Fruit fly (Drosophila melanogaster) whole organism, wandering third instar larva: ENCODE data around the gene oc.

Experiments
- CG32264 ChIP-seq: fragments of 200-800 bp; sonication (Bioruptor generic); optimal IDR thresholded peaks from 2 replicates; lab custom pipeline; 2016; ENCODE audit warnings: missing biosample characterization, missing genetic modification characterization
- CrebA ChIP-seq: fragments of 200-800 bp; sonication (Bioruptor generic); optimal IDR thresholded peaks from 2 replicates; lab custom pipeline; 2016; ENCODE audit warnings: missing biosample characterization, mild to moderate bottlenecking, missing genetic modification characterization, borderline replicate concordance
- Dfd ChIP-seq: fragments of >200 bp; optimal IDR thresholded peaks from 2 replicates; lab custom pipeline; 2017; ENCODE audit warnings: missing biosample characterization, missing genetic modification characterization
- Dif ChIP-seq: fragments of 200-275, 200-300 bp; sonication (Bioruptor generic); optimal IDR thresholded peaks from 2 replicates; lab custom pipeline; 2018; ENCODE audit warnings: missing biosample characterization, missing genetic modification characterization; ENCODE audit not compliant: partially characterized antibody
- GATAd ChIP-seq: sonication (Bioruptor generic); optimal IDR thresholded peaks from 2 replicates; lab custom pipeline; 2016; ENCODE audit warnings: missing biosample characterization, missing genetic modification characterization
- HLH106 ChIP-seq: fragments of 200-800 bp; optimal IDR thresholded peaks from 3 replicates; lab custom pipeline; 2019; ENCODE audit warnings: missing biosample characterization, mild to moderate bottlenecking, missing genetic modification characterization, moderate library complexity
- Hnf4 ChIP-seq: fragments of 200-800 bp; sonication (Bioruptor generic); optimal IDR thresholded peaks from 2 replicates; lab custom pipeline; 2016; ENCODE audit warnings: missing biosample characterization, mild to moderate bottlenecking, missing genetic modification characterization
- Hr78 ChIP-seq: fragments of >200 bp; optimal IDR thresholded peaks from 2 replicates; lab custom pipeline; 2017; ENCODE audit warnings: missing biosample characterization, missing genetic modification characterization
- Jra ChIP-seq: sonication (Bioruptor generic); optimal IDR thresholded peaks from 2 replicates; lab custom pipeline; 2016; ENCODE audit warnings: missing biosample characterization, missing genetic modification characterization
- Mio ChIP-seq: sonication (Bioruptor generic); optimal IDR thresholded peaks from 2 replicates; lab custom pipeline; 2016; ENCODE audit warnings: missing biosample characterization, missing genetic modification characterization
- N ChIP-seq: fragments of >200 bp; optimal IDR thresholded peaks from 2 replicates; lab custom pipeline; 2018; ENCODE audit warnings: missing biosample characterization, missing external identifiers, missing genetic modification characterization
- OdsH ChIP-seq: fragments of 200-800 bp; sonication (Bioruptor generic); optimal IDR thresholded peaks from 2 replicates; lab custom pipeline; 2016; ENCODE audit warnings: missing biosample characterization, mild to moderate bottlenecking, missing genetic modification characterization
- Rel ChIP-seq, 2 experiments: fragments of 200-800 bp; sonication (Bioruptor generic) in 1 of 2; optimal IDR thresholded peaks; 2 replicates in 1 of 2; 3 replicates in 1 of 2; lab custom pipeline; 2016 to 2019; ENCODE audit warnings: mild to moderate bottlenecking in 2 of 2, missing biosample characterization in 2 of 2, missing genetic modification characterization in 2 of 2, moderate library complexity in 1 of 2
- Sp1 ChIP-seq: fragments of 200-800 bp; sonication (Bioruptor generic); optimal IDR thresholded peaks from 3 replicates; lab custom pipeline; 2019; ENCODE audit warnings: missing biosample characterization, mild to moderate bottlenecking, missing genetic modification characterization, moderate library complexity
- Vsx2 ChIP-seq: fragments of 200-300, 225-300 bp; sonication (Bioruptor generic); optimal IDR thresholded peaks from 2 replicates; lab custom pipeline; 2018; ENCODE audit warnings: missing biosample characterization, missing genetic modification characterization; ENCODE audit not compliant: partially characterized antibody
- br ChIP-seq: fragments of 200-800 bp; sonication (Bioruptor generic); optimal IDR thresholded peaks from 2 replicates; lab custom pipeline; 2016; ENCODE audit warnings: missing biosample characterization, missing genetic modification characterization
- brk ChIP-seq: fragments of 200-800 bp; sonication (Bioruptor generic); optimal IDR thresholded peaks from 2 replicates; lab custom pipeline; 2016; ENCODE audit warnings: missing biosample characterization, mild to moderate bottlenecking, missing genetic modification characterization
- dl ChIP-seq, 2 experiments: fragments of 175-275, 200-275 bp in 1 of 2; fragments of 200-275 bp in 1 of 2; sonication (Bioruptor generic); optimal IDR thresholded peaks; lab custom pipeline; 2018; ENCODE audit warnings: mild to moderate bottlenecking in 2 of 2, missing biosample characterization in 2 of 2, missing genetic modification characterization in 2 of 2, moderate library complexity in 2 of 2; ENCODE audit not compliant: partially characterized antibody in 2 of 2, insufficient read depth in 1 of 2
- dmrt93B ChIP-seq: fragments of 200-800 bp; sonication (Bioruptor generic); optimal IDR thresholded peaks from 2 replicates; lab custom pipeline; 2018; ENCODE audit warnings: missing biosample characterization, mild to moderate bottlenecking, missing genetic modification characterization
- ey ChIP-seq: fragments of 200-800 bp; sonication (Bioruptor generic); optimal IDR thresholded peaks from 2 replicates; lab custom pipeline; 2016; ENCODE audit warnings: missing biosample characterization, missing genetic modification characterization
- foxo ChIP-seq, 2 experiments: fragments of 200-800 bp; sonication (Bioruptor generic); optimal IDR thresholded peaks; 2 replicates in 1 of 2; 3 replicates in 1 of 2; lab custom pipeline; 2016 to 2017; ENCODE audit warnings: missing biosample characterization in 2 of 2, missing genetic modification characterization in 2 of 2
- fru ChIP-seq: fragments of 200-800 bp; sonication (Bioruptor generic); optimal IDR thresholded peaks from 3 replicates; lab custom pipeline; 2016; ENCODE audit warnings: missing biosample characterization, mild to moderate bottlenecking, missing genetic modification characterization
- h ChIP-seq: fragments of 200-800 bp; sonication (Bioruptor generic); optimal IDR thresholded peaks from 3 replicates; lab custom pipeline; 2016; ENCODE audit warnings: missing biosample characterization, mild to moderate bottlenecking, missing genetic modification characterization
- lola ChIP-seq: fragments of >200 bp; optimal IDR thresholded peaks from 2 replicates; lab custom pipeline; 2017; ENCODE audit warnings: missing biosample characterization, missing genetic modification characterization
- pan ChIP-seq: fragments of >200 bp; optimal IDR thresholded peaks from 2 replicates; lab custom pipeline; 2017
- psq ChIP-seq: fragments of 200-800 bp; sonication (Bioruptor generic); optimal IDR thresholded peaks from 3 replicates; lab custom pipeline; 2017; ENCODE audit warnings: missing biosample characterization, mild to moderate bottlenecking, missing genetic modification characterization, moderate library complexity
- rgr ChIP-seq: fragments of 200-800 bp; sonication (Bioruptor generic); optimal IDR thresholded peaks from 3 replicates; lab custom pipeline; 2016; ENCODE audit warnings: missing biosample characterization, mild to moderate bottlenecking, missing genetic modification characterization
- sage ChIP-seq: fragments of 200-800 bp; sonication (Bioruptor generic); optimal IDR thresholded peaks from 2 replicates; lab custom pipeline; 2016; ENCODE audit warnings: missing biosample characterization, mild to moderate bottlenecking, missing genetic modification characterization
- sv ChIP-seq: fragments of 200-800 bp; sonication (Bioruptor generic); optimal IDR thresholded peaks from 3 replicates; lab custom pipeline; 2016; ENCODE audit warnings: missing biosample characterization, missing genetic modification characterization
- tai ChIP-seq: sonication (Bioruptor generic); optimal IDR thresholded peaks from 2 replicates; lab custom pipeline; 2016; ENCODE audit warnings: missing biosample characterization, missing genetic modification characterization
- usp ChIP-seq: fragments of >200 bp; optimal IDR thresholded peaks from 2 replicates; lab custom pipeline; 2017; ENCODE audit warnings: missing biosample characterization, missing genetic modification characterization

The oc gene

dm6 chrX:8606206-8606605 lies 44.3 kb downstream of the oc start, which contains the start of gene Caf1-180 (continued):
- TF ChIP-seq fru: no peak
- TF ChIP-seq dl (GFP tag; optimal IDR thresholded peaks at IDR 0.05; lab: Kevin White, UChicago; ENCODE audit: insufficient read depth in 1 of 2, partially characterized antibody in 2 of 2): no peak
- TF ChIP-seq CG32264 (GFP tag; lab: Kevin White, UChicago): no peak
- TF ChIP-seq HLH106 (tag; lab: Kevin White, UChicago): peak; percentile 22
- TF ChIP-seq dmrt93B: no peak
- TF ChIP-seq foxo (GFP tag; optimal IDR thresholded peaks at IDR 0.05; lab: Kevin White, UChicago): peak in 1 of 2 experiments; percentile 31
- no peak for TF ChIP-seq rgr (GFP tag; lab: Kevin White, UChicago)
- TF ChIP-seq GATAd (GFP tag; lab: Kevin White, UChicago): no peak
- no peak for TF ChIP-seq Hnf4 (GFP tag; lab: Kevin White, UChicago)
- TF ChIP-seq Rel (GFP tag; optimal IDR thresholded peaks at IDR 0.05; lab: Kevin White, UChicago): no peak
- TF ChIP-seq Rel (tag; optimal IDR thresholded peaks at IDR 0.05; lab: Kevin White, UChicago): peak; percentile 57

- TF ChIP-seq Sp1 (GFP tag; lab: Kevin White, UChicago): no peak
- no peak for TF ChIP-seq sv (GFP tag; lab: Kevin White, UChicago)
- peak; percentile 35 for TF ChIP-seq sage (GFP tag; lab: Kevin White, UChicago)
- peak; percentile 60 for TF ChIP-seq HLH106 (tag; lab: Kevin White, UChicago)
- no peak for TF ChIP-seq CrebA (GFP tag; lab: Kevin White, UChicago)
- TF ChIP-seq Rel (GFP tag; optimal IDR thresholded peaks at IDR 0.05; lab: Kevin White, UChicago): no peak
- TF ChIP-seq Rel (tag; optimal IDR thresholded peaks at IDR 0.05; lab: Kevin White, UChicago): no peak
- no peak for TF ChIP-seq Vsx2 (GFP tag; lab: Kevin White, UChicago)
- peak; percentile 30 for TF ChIP-seq OdsH (GFP tag; lab: Kevin White, UChicago)
- no peak for TF ChIP-seq Mio (GFP tag; lab: Kevin White, UChicago)
- TF ChIP-seq br: peak; percentile 58
- peak; percentile 65 for TF ChIP-seq ey (GFP tag; lab: Kevin White, UChicago)
- peak in 1 of 2 experiments; percentile 70 for TF ChIP-seq foxo (GFP tag; optimal IDR thresholded peaks at IDR 0.05; lab: Kevin White, UChicago)
- TF ChIP-seq usp (GFP tag; lab: Kevin White, UChicago): no peak
- no peak for TF ChIP-seq h (GFP tag; lab: Kevin White, UChicago)
- no peak for TF ChIP-seq Hr78 (GFP tag; lab: Kevin White, UChicago)
- peak; percentile 2 for TF ChIP-seq psq (GFP tag; lab: Kevin White, UChicago)
- TF ChIP-seq Dif (GFP tag; lab: Kevin White, UChicago): no peak
- TF ChIP-seq GATAd (GFP tag; lab: Kevin White, UChicago): no peak
- no peak for TF ChIP-seq Jra
- no peak for TF ChIP-seq N
Measured at dm6 chrX:8601165-8601564, 49.3 kb downstream of the oc start.

- TF ChIP-seq Rel (GFP tag; optimal IDR thresholded peaks at IDR 0.05; lab: Kevin White, UChicago): no peak
- peak; percentile 69 for TF ChIP-seq Rel (tag; optimal IDR thresholded peaks at IDR 0.05; lab: Kevin White, UChicago)
- no peak for TF ChIP-seq lola (GFP tag; lab: Kevin White, UChicago)
Measured at dm6 chrX:8593159-8593476, 57.4 kb downstream of the oc start.

- TF ChIP-seq Vsx2 (GFP tag; lab: Kevin White, UChicago): no peak
- TF ChIP-seq Sp1 (GFP tag; lab: Kevin White, UChicago): peak; percentile 18
- no peak for TF ChIP-seq pan (lab: Kevin White, UChicago)
- TF ChIP-seq brk (GFP tag; lab: Kevin White, UChicago): no peak
- no peak for TF ChIP-seq Dfd (GFP tag; lab: Kevin White, UChicago)
- peak; percentile 40 for TF ChIP-seq br
- peak in 1 of 2 experiments; percentile 29 for TF ChIP-seq foxo (GFP tag; optimal IDR thresholded peaks at IDR 0.05; lab: Kevin White, UChicago)
- TF ChIP-seq Mio (GFP tag; lab: Kevin White, UChicago): no peak
- TF ChIP-seq psq (GFP tag; lab: Kevin White, UChicago): peak; percentile 6
- no peak for TF ChIP-seq Rel (GFP tag; optimal IDR thresholded peaks at IDR 0.05; lab: Kevin White, UChicago)
- TF ChIP-seq Rel (tag; optimal IDR thresholded peaks at IDR 0.05; lab: Kevin White, UChicago): no peak
- TF ChIP-seq usp (GFP tag; lab: Kevin White, UChicago): no peak
- peak; percentile 5 for TF ChIP-seq OdsH (GFP tag; lab: Kevin White, UChicago)
- TF ChIP-seq tai (GFP tag; lab: Kevin White, UChicago): no peak
- TF ChIP-seq HLH106 (tag; lab: Kevin White, UChicago): peak; percentile 27
- TF ChIP-seq sv (GFP tag; lab: Kevin White, UChicago): no peak
- TF ChIP-seq dl (GFP tag; optimal IDR thresholded peaks at IDR 0.05; lab: Kevin White, UChicago; ENCODE audit: insufficient read depth in 1 of 2, partially characterized antibody in 2 of 2): no peak
- peak; percentile 30 for TF ChIP-seq ey (GFP tag; lab: Kevin White, UChicago)
- TF ChIP-seq h (GFP tag; lab: Kevin White, UChicago): peak; percentile 10
- TF ChIP-seq, all 38 proteins: peak for 8
Measured at dm6 chrX:8592437-8593158, 57.9 kb downstream of the oc start.
